Fruit fly (Drosophila melanogaster): ENCODE measurements around the gene Toll-4.

Gene Toll-4

dm6 chr2L:9083807-9084206, at the start of gene Toll-4:
Toll-4 (plus strand) TSS chr2L:9084107.
- TF ChIP-seq ttk (optimal IDR thresholded peaks at IDR 0.05) (no peak), h (optimal IDR thresholded peaks at IDR 0.05) (no peak), Myc (optimal IDR thresholded peaks at IDR 0.05) (no peak)

dm6 chr2L:9067124-9067523, 16.8 kb upstream of the Toll-4 start:
- TF ChIP-seq Sin3A (optimal IDR thresholded peaks at IDR 0.05) (no peak), h (optimal IDR thresholded peaks at IDR 0.05) (no peak), ttk (optimal IDR thresholded peaks at IDR 0.05) (no peak), Myc (optimal IDR thresholded peaks at IDR 0.05) (no peak), insv (optimal IDR thresholded peaks at IDR 0.05) (no peak), psq (optimal IDR thresholded peaks at IDR 0.05) (no peak)

- TF ChIP-seq Sin3A (optimal IDR thresholded peaks at IDR 0.05) (no peak), Myc (optimal IDR thresholded peaks at IDR 0.05) (no peak), ttk (optimal IDR thresholded peaks at IDR 0.05) (no peak), h (optimal IDR thresholded peaks at IDR 0.05) (no peak), psq (optimal IDR thresholded peaks at IDR 0.05) (no peak), insv (optimal IDR thresholded peaks at IDR 0.05) (no peak)
These were observed 12.8 kb upstream of the Toll-4 start, which contains the start of gene DIP-zeta for dm6 chr2L:9071094-9071612. DIP-zeta (minus strand) TSS chr2L:9071164.

dm6 chr2L:9076821-9077220, 7.1 kb upstream of the Toll-4 start, which contains the start of gene CG12439:
CG12439 (plus strand) TSS chr2L:9077121.
- TF ChIP-seq h (optimal IDR thresholded peaks at IDR 0.05) (no peak), Sin3A (optimal IDR thresholded peaks at IDR 0.05) (no peak), ttk (optimal IDR thresholded peaks at IDR 0.05) (no peak), Myc (optimal IDR thresholded peaks at IDR 0.05) (no peak), psq (optimal IDR thresholded peaks at IDR 0.05) (no peak), insv (optimal IDR thresholded peaks at IDR 0.05) (no peak)

dm6 chr2L:9082750-9083149, 1.2 kb upstream of the Toll-4 start:
- TF ChIP-seq insv (optimal IDR thresholded peaks at IDR 0.05): no peak
- TF ChIP-seq Myc (optimal IDR thresholded peaks at IDR 0.05): no peak
- TF ChIP-seq psq (optimal IDR thresholded peaks at IDR 0.05): no peak
- TF ChIP-seq Sin3A (optimal IDR thresholded peaks at IDR 0.05): no peak
- TF ChIP-seq ttk (optimal IDR thresholded peaks at IDR 0.05): no peak
- TF ChIP-seq h (optimal IDR thresholded peaks at IDR 0.05): no peak

- TF ChIP-seq Myc (optimal IDR thresholded peaks at IDR 0.05): no peak
- TF ChIP-seq insv (optimal IDR thresholded peaks at IDR 0.05): no peak
These were observed 5.7 kb downstream of the Toll-4 start for dm6 chr2L:9089543-9090088.

dm6 chr2L:9097263-9097662, 13.4 kb downstream of the Toll-4 start, which contains the start of gene CG31609:
CG31609 (plus strand) TSS chr2L:9097563.
- TF ChIP-seq ttk (optimal IDR thresholded peaks at IDR 0.05) (no peak), insv (optimal IDR thresholded peaks at IDR 0.05) (no peak), h (optimal IDR thresholded peaks at IDR 0.05) (no peak), psq (optimal IDR thresholded peaks at IDR 0.05) (no peak), Myc (optimal IDR thresholded peaks at IDR 0.05) (no peak), Sin3A (optimal IDR thresholded peaks at IDR 0.05) (no peak)

dm6 chr2L:9111514-9111913, 27.6 kb downstream of the Toll-4 start, which contains the start of gene Or30a:
Or30a (plus strand) TSS chr2L:9111814.
- TF ChIP-seq Myc (optimal IDR thresholded peaks at IDR 0.05): no peak
- no peak for TF ChIP-seq ttk (optimal IDR thresholded peaks at IDR 0.05)
- TF ChIP-seq psq (optimal IDR thresholded peaks at IDR 0.05): no peak
- TF ChIP-seq insv (optimal IDR thresholded peaks at IDR 0.05): no peak

dm6 chr2L:9120475-9121309, 36.8 kb downstream of the Toll-4 start:
- TF ChIP-seq insv (optimal IDR thresholded peaks at IDR 0.05): no peak
- TF ChIP-seq h (optimal IDR thresholded peaks at IDR 0.05): no peak
- no peak for TF ChIP-seq psq (optimal IDR thresholded peaks at IDR 0.05)
- TF ChIP-seq Myc (optimal IDR thresholded peaks at IDR 0.05): no peak
- TF ChIP-seq ttk (optimal IDR thresholded peaks at IDR 0.05): no peak
- no peak for TF ChIP-seq Sin3A (optimal IDR thresholded peaks at IDR 0.05)

- TF ChIP-seq h (optimal IDR thresholded peaks at IDR 0.05) (no peak), ttk (optimal IDR thresholded peaks at IDR 0.05) (no peak), insv (optimal IDR thresholded peaks at IDR 0.05) (no peak), psq (optimal IDR thresholded peaks at IDR 0.05) (no peak), Myc (optimal IDR thresholded peaks at IDR 0.05) (no peak), Sin3A (optimal IDR thresholded peaks at IDR 0.05) (no peak)
These were observed 38.5 kb downstream of the Toll-4 start for dm6 chr2L:9122371-9122770.

- TF ChIP-seq h (optimal IDR thresholded peaks at IDR 0.05) (no peak), psq (optimal IDR thresholded peaks at IDR 0.05) (no peak), ttk (optimal IDR thresholded peaks at IDR 0.05) (no peak), Myc (optimal IDR thresholded peaks at IDR 0.05) (no peak), insv (optimal IDR thresholded peaks at IDR 0.05) (no peak), Sin3A (optimal IDR thresholded peaks at IDR 0.05) (no peak)
These were observed 39.8 kb downstream of the Toll-4 start for dm6 chr2L:9123707-9124106.

dm6 chr2L:9124448-9124847, 40.5 kb downstream of the Toll-4 start:
- no peak for TF ChIP-seq insv (optimal IDR thresholded peaks at IDR 0.05)

Data from Kc167 (cell line).